Worm (Caenorhabditis elegans): ENCODE results near the gene tat-2.

ce11 chrIV:4856195-4856594 lies 9.5 kb upstream of the tat-2 start, which contains the start of gene Y17G9A.2:
- TF ChIP-seq F13H6.1 (tag; optimal IDR thresholded peaks at IDR 0.05) (no peak), nhr-6 (tag; optimal IDR thresholded peaks at IDR 0.05) (no peak), zag-1 (tag; optimal IDR thresholded peaks at IDR 0.05) (no peak), crh-2 (tag; optimal IDR thresholded peaks at IDR 0.05) (no peak), elt-3 (tag; optimal IDR thresholded peaks at IDR 0.05) (no peak), skn-1 (tag; optimal IDR thresholded peaks at IDR 0.05) (no peak), nhr-10 (tag; optimal IDR thresholded peaks at IDR 0.05) (no peak), aly-2 (tag; optimal IDR thresholded peaks at IDR 0.05) (no peak), peb-1 (tag; optimal IDR thresholded peaks at IDR 0.05) (no peak), lin-13 (GFP tag; optimal IDR thresholded peaks at IDR 0.05) (no peak)
